Worm (Caenorhabditis elegans): ENCODE data around the gene nhr-273.

Gene nhr-273

DNA sequence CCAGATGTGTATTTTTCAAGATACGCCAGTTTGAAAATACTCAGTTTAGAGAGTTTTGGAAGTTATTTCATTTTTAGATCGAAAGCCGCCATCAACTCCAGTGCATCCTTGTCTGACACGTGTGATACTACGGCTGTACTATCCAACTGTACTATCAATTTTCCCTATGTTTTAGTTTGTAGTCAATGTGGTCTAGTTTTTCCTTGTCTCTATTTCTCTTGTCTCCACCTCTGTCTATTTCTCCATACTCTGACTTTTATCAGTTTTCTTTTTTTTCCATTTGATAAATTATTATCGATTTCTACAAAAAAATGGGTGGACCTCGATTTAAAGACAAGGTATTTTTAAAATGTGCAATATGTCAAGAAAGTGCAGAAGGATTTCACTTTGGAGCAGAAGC is 3.5 kb downstream of the nhr-273 start, which contains the start of gene nhr-16:
TSS of gene nhr-16 (plus strand) at position 205 of the 400 bp plus-strand sequence.
- TF ChIP-seq nhr-232 (tag; optimal IDR thresholded peaks at IDR 0.05) (no peak), unc-42 (tag; optimal IDR thresholded peaks at IDR 0.05) (no peak), ref-2 (tag; optimal IDR thresholded peaks at IDR 0.05) (no peak), elt-2 (tag; optimal IDR thresholded peaks at IDR 0.05) (peak; percentile 43)

- TF ChIP-seq unc-86 (tag; optimal IDR thresholded peaks at IDR 0.05): no peak
- TF ChIP-seq nfya-1 (tag; optimal IDR thresholded peaks at IDR 0.05): peak; percentile 81
These were observed 6.2 kb downstream of the nhr-273 start for ce11 chrII:4441278-4441677.

DNA sequence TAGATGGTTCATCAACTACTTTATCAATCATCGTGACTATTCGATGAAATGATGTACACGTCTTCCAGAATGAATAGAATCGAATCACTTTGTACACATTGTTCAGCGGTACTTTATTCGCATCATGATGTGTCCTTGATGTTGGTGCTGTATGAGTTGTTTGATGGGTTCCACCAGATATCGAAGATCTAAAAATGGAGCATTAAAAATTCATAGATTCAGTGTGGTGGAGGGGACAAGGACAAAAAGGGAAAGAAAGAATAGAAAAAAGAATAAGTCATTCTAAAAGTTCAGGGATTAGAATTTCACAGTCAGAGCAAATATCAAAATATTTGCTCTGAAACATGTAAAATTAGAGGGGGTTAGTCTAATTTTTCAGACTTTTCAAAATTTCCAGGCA is 9.7 kb downstream of the nhr-273 start:
- no peak for TF ChIP-seq nhr-11 (tag; optimal IDR thresholded peaks at IDR 0.05)
- TF ChIP-seq syd-9 (tag; optimal IDR thresholded peaks at IDR 0.05): no peak
- TF ChIP-seq hlh-8 (tag; optimal IDR thresholded peaks at IDR 0.05): no peak
- TF ChIP-seq pag-3 (tag; optimal IDR thresholded peaks at IDR 0.05; ENCODE audit: borderline replicate concordance): no peak

ce11 chrII:4453051-4453450 is 18.0 kb downstream of the nhr-273 start, which contains the start of gene twk-2:
twk-2 (minus strand) TSS chrII:4453151.
- TF ChIP-seq ceh-14 (tag; optimal IDR thresholded peaks at IDR 0.05) (no peak), che-1 (tag; optimal IDR thresholded peaks at IDR 0.05) (no peak), odd-2 (tag; optimal IDR thresholded peaks at IDR 0.05) (no peak), sox-4 (tag; optimal IDR thresholded peaks at IDR 0.05) (no peak), ceh-34 (tag; optimal IDR thresholded peaks at IDR 0.05) (no peak), hlh-13 (GFP tag; optimal IDR thresholded peaks at IDR 0.05) (no peak), elt-4 (tag; optimal IDR thresholded peaks at IDR 0.05) (no peak), ceh-19 (GFP tag; optimal IDR thresholded peaks at IDR 0.05) (no peak), ttx-3 (tag; optimal IDR thresholded peaks at IDR 0.05) (no peak)

DNA sequence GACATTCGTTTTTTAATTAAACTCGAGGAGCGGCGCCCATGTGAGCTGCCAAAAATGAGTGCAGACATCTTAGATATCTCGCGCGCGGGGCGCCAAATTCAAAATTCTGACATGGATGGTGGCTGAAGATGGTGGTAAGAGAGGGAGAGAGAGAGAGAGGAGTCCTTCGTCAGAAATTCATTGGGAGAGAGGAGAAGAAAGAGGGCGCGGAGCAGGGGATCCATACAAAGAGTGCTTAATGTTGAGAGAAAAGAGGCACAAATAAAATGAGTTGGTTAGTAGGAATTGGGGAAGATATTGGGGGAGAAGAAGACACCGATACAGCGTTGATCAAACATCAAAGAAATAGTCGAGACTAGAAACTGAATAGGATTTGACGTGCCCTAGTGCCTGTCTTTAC is 18.4 kb downstream of the nhr-273 start:
- no peak for TF ChIP-seq pat-9 (tag; optimal IDR thresholded peaks at IDR 0.05)
- TF ChIP-seq ceh-31 (tag; optimal IDR thresholded peaks at IDR 0.05): peak; percentile 4
- peak; percentile 54 for TF ChIP-seq unc-42 (tag; optimal IDR thresholded peaks at IDR 0.05)

DNA sequence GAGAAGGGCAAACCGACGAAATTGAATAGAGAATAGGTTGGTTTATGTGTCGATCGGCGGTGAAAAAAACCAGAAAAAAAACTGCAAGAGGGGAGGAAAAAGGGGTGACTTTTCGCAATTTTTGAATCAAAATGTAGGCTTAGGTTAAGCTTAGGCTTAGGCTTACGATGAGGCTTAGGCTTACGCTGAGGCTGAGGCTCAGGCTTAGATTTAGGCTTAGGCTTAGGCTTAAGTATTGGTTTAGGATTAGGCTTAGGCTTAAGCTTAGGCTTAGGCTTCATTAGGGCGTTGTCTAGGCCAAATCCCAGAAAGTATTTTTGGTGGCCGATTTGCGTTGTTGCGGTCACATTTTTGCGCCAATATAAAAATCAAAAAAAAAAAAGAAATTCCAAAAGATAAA is 19.7 kb downstream of the nhr-273 start:
- TF ChIP-seq dve-1 (tag; optimal IDR thresholded peaks at IDR 0.05) (peak; percentile 63), ama-1 (optimal IDR thresholded peaks at IDR 0.05) (no peak)

DNA sequence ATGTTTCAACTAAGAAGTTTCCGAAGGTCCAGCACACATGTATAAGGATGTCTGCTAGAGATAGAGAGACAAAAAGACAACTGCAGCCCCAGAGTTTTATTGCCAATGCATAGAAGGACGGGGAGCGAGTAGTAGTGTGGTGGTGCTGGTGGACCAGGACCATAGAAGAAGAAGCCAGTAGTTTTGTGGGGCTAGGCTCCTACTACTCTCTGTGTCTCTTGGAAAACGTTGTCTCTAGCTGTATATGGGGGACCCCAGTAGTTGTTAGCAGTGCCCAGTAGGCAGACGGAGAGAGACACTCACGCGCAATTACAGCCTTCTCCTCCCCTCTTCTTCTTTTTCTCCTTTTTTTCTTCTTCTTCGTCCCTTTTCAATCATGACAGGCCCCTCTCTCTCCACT is 20.9 kb downstream of the nhr-273 start:
- peak; percentile 11 for TF ChIP-seq lim-6 (tag; optimal IDR thresholded peaks at IDR 0.05)
- peak; percentile 59 for TF ChIP-seq ceh-31 (tag; optimal IDR thresholded peaks at IDR 0.05)
- TF ChIP-seq ceh-19 (GFP tag; optimal IDR thresholded peaks at IDR 0.05): no peak
- TF ChIP-seq ceh-14 (tag; optimal IDR thresholded peaks at IDR 0.05): peak; percentile 42
- TF ChIP-seq unc-42 (tag; optimal IDR thresholded peaks at IDR 0.05): peak; percentile 53
- TF ChIP-seq ceh-18 (tag; optimal IDR thresholded peaks at IDR 0.05): peak; percentile 39
- no peak for TF ChIP-seq odd-2 (tag; optimal IDR thresholded peaks at IDR 0.05)

DNA sequence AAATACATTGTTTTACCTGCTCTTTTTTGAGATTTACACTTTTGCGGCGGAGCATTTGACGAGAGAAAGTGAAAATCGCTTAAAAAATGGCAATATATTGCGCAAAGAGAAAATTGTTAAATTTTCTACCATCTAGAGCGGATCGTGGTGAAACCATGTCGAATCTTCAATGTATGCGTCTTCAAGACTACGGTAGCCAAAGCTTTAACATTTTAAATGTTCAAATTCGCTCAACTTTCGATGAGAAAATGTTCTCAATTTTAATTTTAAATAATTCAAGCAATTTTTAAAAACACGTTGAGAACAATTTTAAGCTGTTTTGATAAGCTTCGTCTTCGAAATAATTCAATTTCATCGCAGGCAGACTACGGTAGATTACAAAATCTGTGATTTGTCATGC is 25.2 kb downstream of the nhr-273 start:
- no peak for TF ChIP-seq sox-2 (GFP tag; IDR thresholded peaks at IDR 0.05)
- no peak for TF ChIP-seq ztf-16 (tag; optimal IDR thresholded peaks at IDR 0.05)
- no peak for TF ChIP-seq odd-2 (tag; optimal IDR thresholded peaks at IDR 0.05)
- TF ChIP-seq lim-6 (tag; optimal IDR thresholded peaks at IDR 0.05): no peak
- TF ChIP-seq npax-4 (tag; optimal IDR thresholded peaks at IDR 0.05): no peak
- TF ChIP-seq pha-4 (tag; optimal IDR thresholded peaks at IDR 0.05): no peak
- no peak for TF ChIP-seq ceh-30 (tag; optimal IDR thresholded peaks at IDR 0.05)
- no peak for TF ChIP-seq hlh-6 (tag; optimal IDR thresholded peaks at IDR 0.05)
- no peak for TF ChIP-seq unc-86 (tag; optimal IDR thresholded peaks at IDR 0.05)
- no peak for TF ChIP-seq mec-3 (tag; optimal IDR thresholded peaks at IDR 0.05; ENCODE audit: borderline replicate concordance)
- TF ChIP-seq ceh-19 (GFP tag; optimal IDR thresholded peaks at IDR 0.05): no peak
- TF ChIP-seq ceh-45 (GFP tag; IDR thresholded peaks at IDR 0.05): no peak
- TF ChIP-seq ttx-3 (tag; optimal IDR thresholded peaks at IDR 0.05): no peak
- no peak for TF ChIP-seq F13H6.1 (tag; optimal IDR thresholded peaks at IDR 0.05)
- no peak for TF ChIP-seq fkh-10 (GFP tag; optimal IDR thresholded peaks at IDR 0.05)
- TF ChIP-seq zip-5 (tag; optimal IDR thresholded peaks at IDR 0.05): no peak
- TF ChIP-seq pqm-1 (tag; optimal IDR thresholded peaks at IDR 0.05): no peak
- TF ChIP-seq ceh-14 (tag; optimal IDR thresholded peaks at IDR 0.05): no peak
- no peak for TF ChIP-seq C38D4.7 (GFP tag; optimal IDR thresholded peaks at IDR 0.05)

Measured in whole organism, late embryonic.